Fruit fly (Drosophila melanogaster) whole organism, embryonic: ENCODE data around the gene RpL32.

Experiments used
- CG2129 ChIP-seq: fragments of 200-800 bp; sonication (Bioruptor generic); IDR thresholded peaks from 2 replicates; pipeline ENCODE4 v1.3.6; 2022; ENCODE audit warnings: missing biosample characterization, missing genetic modification characterization; ENCODE audit not compliant: partially characterized antibody
- CG7745 ChIP-seq: fragments of 200-800 bp; sonication (Bioruptor generic); optimal IDR thresholded peaks from 2 replicates; lab custom pipeline; 2018; ENCODE audit warnings: missing biosample characterization, mild to moderate bottlenecking, missing genetic modification characterization, moderate library complexity
- CG8359 ChIP-seq: fragments of 200-800 bp; sonication (Bioruptor generic); optimal IDR thresholded peaks from 2 replicates; lab custom pipeline; 2017; ENCODE audit warnings: missing biosample characterization, mild to moderate bottlenecking, missing genetic modification characterization, borderline replicate concordance
- GATAe ChIP-seq: fragments of 200-800 bp; sonication (Bioruptor generic); conservative IDR thresholded peaks from 2 replicates; pipeline ENCODE4 v1.3.6; 2022; ENCODE audit warnings: missing biosample characterization, missing genetic modification characterization

DNA sequence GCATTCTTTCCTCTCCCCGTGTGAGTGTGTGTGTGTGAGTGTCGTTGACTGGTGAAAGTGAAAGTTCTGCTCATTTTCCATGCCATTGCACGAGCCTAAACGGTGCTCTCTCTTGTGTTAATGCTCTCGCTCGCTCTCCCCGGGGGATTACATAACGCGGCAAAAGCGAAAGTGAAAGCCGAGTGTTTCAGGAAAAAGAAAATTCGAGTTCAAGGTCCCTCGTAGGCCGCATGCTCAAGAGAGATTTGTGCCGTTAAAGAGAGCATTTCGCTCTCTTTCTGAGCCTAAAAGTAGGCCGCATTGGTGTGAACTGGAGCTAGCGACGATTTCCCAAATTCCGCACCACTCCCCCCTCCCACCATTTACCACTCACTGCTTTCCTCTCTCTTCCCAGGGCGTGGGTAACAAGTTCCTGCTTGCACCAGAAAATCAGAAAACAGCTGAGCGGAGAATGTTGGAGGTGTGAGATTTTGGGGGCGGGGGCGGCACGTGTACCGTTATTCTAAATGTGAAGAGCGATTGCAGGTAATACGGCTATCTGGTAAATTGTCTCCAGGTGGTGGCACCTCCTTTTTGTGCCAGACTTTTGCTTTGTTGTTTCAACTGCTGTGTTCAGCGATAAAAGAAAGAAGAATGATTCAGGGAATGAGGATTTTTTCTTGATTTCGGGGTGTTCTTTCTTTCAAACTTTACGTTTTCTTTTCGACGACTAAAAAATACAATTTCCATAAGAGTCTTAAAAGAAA lies 44.5 kb upstream of the RpL32 start:
- TF ChIP-seq GATAe (GFP tag; lab: Robert Waterston, UW) (no peak), CG2129 (GFP tag; lab: Robert Waterston, UW) (no peak), CG7745 (tag; lab: Kevin White, UChicago) (no peak), CG8359 (GFP tag; lab: Kevin White, UChicago) (no peak)
